Worm (Caenorhabditis elegans): ENCODE results near the gene mrpl-22.

ce11 chrIII:10654718-10655117 lies 39.5 kb downstream of the mrpl-22 start, which contains the start of gene cnt-2:
- TF ChIP-seq snpc-4 (tag; optimal IDR thresholded peaks at IDR 0.05): no peak
- no peak for TF ChIP-seq nhr-11 (tag; optimal IDR thresholded peaks at IDR 0.05)
- no peak for TF ChIP-seq egl-27 (tag; optimal IDR thresholded peaks at IDR 0.05)
- no peak for TF ChIP-seq ama-1 (optimal IDR thresholded peaks at IDR 0.05)
- no peak for TF ChIP-seq nhr-237 (tag; optimal IDR thresholded peaks at IDR 0.05)
- TF ChIP-seq blmp-1 (tag; optimal IDR thresholded peaks at IDR 0.05; ENCODE audit: insufficient read depth): no peak
- TF ChIP-seq F13H6.1 (tag; optimal IDR thresholded peaks at IDR 0.05): no peak
- no peak for TF ChIP-seq R02D3.7 (tag; optimal IDR thresholded peaks at IDR 0.05)
- no peak for TF ChIP-seq elt-3 (tag; optimal IDR thresholded peaks at IDR 0.05)
- TF ChIP-seq alr-1 (tag; optimal IDR thresholded peaks at IDR 0.05): no peak
- no peak for TF ChIP-seq ztf-11 (tag; optimal IDR thresholded peaks at IDR 0.05)
- TF ChIP-seq lsy-2 (tag; optimal IDR thresholded peaks at IDR 0.05): no peak
